Fruit fly (Drosophila melanogaster): Measurements from ENCODE around the gene CG43773.

The CG43773 gene

dm6 chr2L:4031203-4032096 lies 24.0 kb downstream of the CG43773 start, which contains the start of gene ed (continued):
- TF ChIP-seq cg (GFP tag; optimal IDR thresholded peaks at IDR 0.05) (peak; percentile 83), Myb (GFP tag; optimal IDR thresholded peaks at IDR 0.05) (no peak), mam (GFP tag; optimal IDR thresholded peaks at IDR 0.05) (no peak), Eip74EF (GFP tag; optimal IDR thresholded peaks at IDR 0.05) (no peak), CG3281 (GFP tag; optimal IDR thresholded peaks at IDR 0.05) (no peak), Poxn (GFP tag; IDR thresholded peaks at IDR 0.05) (no peak), fd102C (GFP tag; optimal IDR thresholded peaks at IDR 0.05) (peak; percentile 8), CG9437 (GFP tag; optimal IDR thresholded peaks at IDR 0.05) (no peak), CG16863 (GFP tag; optimal IDR thresholded peaks at IDR 0.05) (no peak), CG12236 (GFP tag; optimal IDR thresholded peaks at IDR 0.05) (no peak), CG8944 (GFP tag; optimal IDR thresholded peaks at IDR 0.05) (no peak), CG11247 (GFP tag; IDR thresholded peaks at IDR 0.05) (no peak), Fer1 (GFP tag; optimal IDR thresholded peaks at IDR 0.05) (no peak), CG10565 (GFP tag; optimal IDR thresholded peaks at IDR 0.05) (no peak), CG18764 (GFP tag; optimal IDR thresholded peaks at IDR 0.05) (no peak), lilli (GFP tag; optimal IDR thresholded peaks at IDR 0.05) (no peak), gt (GFP tag; IDR thresholded peaks at IDR 0.05) (no peak), Dfd (GFP tag; optimal IDR thresholded peaks at IDR 0.05) (no peak), CG9876 (GFP tag; optimal IDR thresholded peaks at IDR 0.05) (no peak), Opbp (GFP tag; IDR thresholded peaks at IDR 0.05; ENCODE audit: partially characterized antibody) (no peak), sens-2 (GFP tag; IDR thresholded peaks at IDR 0.05) (no peak), hth (optimal IDR thresholded peaks at IDR 0.05) (no peak), CG1529 (GFP tag; optimal IDR thresholded peaks at IDR 0.05) (peak; percentile 48), Dip3 (GFP tag; optimal IDR thresholded peaks at IDR 0.05) (no peak), Spps (tag; optimal IDR thresholded peaks at IDR 0.05) (no peak), Nf-YA (GFP tag; IDR thresholded peaks at IDR 0.05) (no peak), HLHmδ (GFP tag; optimal IDR thresholded peaks at IDR 0.05) (no peak), CG1603 (tag; optimal IDR thresholded peaks at IDR 0.05) (peak; percentile 9), dysf (GFP tag; IDR thresholded peaks at IDR 0.05) (no peak), CG12769 (tag; optimal IDR thresholded peaks at IDR 0.05) (peak; percentile 15), Ravus (GFP tag; IDR thresholded peaks at IDR 0.05) (no peak), slbo (GFP tag; IDR thresholded peaks at IDR 0.05) (no peak), CG15696 (tag; optimal IDR thresholded peaks at IDR 0.05) (peak; percentile 33), CG11696 (GFP tag; IDR thresholded peaks at IDR 0.05) (no peak), CG16779 (GFP tag; IDR thresholded peaks at IDR 0.05) (no peak), CG6654 (GFP tag; optimal IDR thresholded peaks at IDR 0.05) (no peak), Bdp1 (GFP tag; optimal IDR thresholded peaks at IDR 0.05) (no peak), CG3163 (GFP tag; optimal IDR thresholded peaks at IDR 0.05) (peak; percentile 74), Sin3A (optimal IDR thresholded peaks at IDR 0.05) (no peak), Hr78 (GFP tag; optimal IDR thresholded peaks at IDR 0.05) (no peak), pnt (GFP tag; optimal IDR thresholded peaks at IDR 0.05) (no peak), ttk (GFP tag; IDR thresholded peaks at IDR 0.05) (no peak), gce (GFP tag; IDR thresholded peaks at IDR 0.05) (no peak), Optix (GFP tag; IDR thresholded peaks at IDR 0.05) (no peak), HLH3B (GFP tag; IDR thresholded peaks at IDR 0.05) (no peak), CG14965 (GFP tag; optimal IDR thresholded peaks at IDR 0.05; ENCODE audit: borderline replicate concordance) (no peak), CG13424 (tag; optimal IDR thresholded peaks at IDR 0.05) (no peak), ara (GFP tag; IDR thresholded peaks at IDR 0.05) (no peak), Mad (GFP tag; optimal IDR thresholded peaks at IDR 0.05) (peak; percentile 18), ash1 (GFP tag; optimal IDR thresholded peaks at IDR 0.05) (peak; percentile 41), CG11560 (tag; IDR thresholded peaks at IDR 0.05) (no peak)

All from whole organism, embryonic.